Worm (Caenorhabditis elegans): Measurements from ENCODE around the gene chs-2.

DNA sequence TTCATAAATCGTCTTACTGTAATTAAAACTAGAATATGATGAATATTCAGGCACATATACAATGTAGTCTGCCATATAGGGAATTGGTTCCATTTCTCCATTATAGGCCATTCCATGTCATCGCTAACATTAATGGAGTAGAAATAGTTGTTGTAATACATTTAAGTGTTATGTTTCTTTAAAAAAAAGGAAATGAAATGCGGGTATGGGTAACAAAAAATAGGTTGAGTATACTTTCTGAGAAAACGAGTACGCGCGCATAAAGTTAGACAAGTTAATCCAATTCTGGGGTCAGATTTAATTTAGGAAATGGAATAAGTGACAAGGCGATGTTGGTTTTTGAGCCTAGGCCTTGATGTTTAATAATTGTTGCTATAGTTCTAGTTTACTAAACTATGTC is 23.1 kb upstream of the chs-2 start, which contains the start of gene T01D1.7:
- TF ChIP-seq tra-4 (tag; optimal IDR thresholded peaks at IDR 0.05), result no peak
- TF ChIP-seq hmbx-1 (tag; optimal IDR thresholded peaks at IDR 0.05), result no peak
- no peak for TF ChIP-seq scrt-1 (GFP tag; IDR thresholded peaks at IDR 0.05)
- TF ChIP-seq F13C5.2 (tag; optimal IDR thresholded peaks at IDR 0.05), result no peak
- no peak for TF ChIP-seq tbx-37 (GFP tag; conservative IDR thresholded peaks at IDR 0.05)
- no peak for TF ChIP-seq hmg-4 (GFP tag; optimal IDR thresholded peaks at IDR 0.05)
- TF ChIP-seq ama-1 (optimal IDR thresholded peaks at IDR 0.05), result no peak
- no peak for TF ChIP-seq pes-1 (GFP tag; IDR thresholded peaks at IDR 0.05)
- no peak for TF ChIP-seq ceh-36 (tag; optimal IDR thresholded peaks at IDR 0.05)

All from whole organism, early embryonic.